Fruit fly (Drosophila melanogaster) whole organism: ENCODE measurements around the gene Jhbp12.

Source experiments
- CG8478 ChIP-seq: fragments of >200 bp; optimal IDR thresholded peaks from 2 replicates; lab custom pipeline; 2018; ENCODE audit warnings: inconsistent platforms
- Dll ChIP-seq: fragments of >200 bp; optimal IDR thresholded peaks from 2 replicates; lab custom pipeline; 2017
- EcR ChIP-seq, 2 experiments: fragments of >200 bp; optimal IDR thresholded peaks; 2 replicates each; lab custom pipeline; 2017; ENCODE audit warnings: missing biosample characterization in 2 of 2, missing genetic modification characterization in 2 of 2, missing genetic modification reagents in 2 of 2
- pan ChIP-seq: fragments of >200 bp; optimal IDR thresholded peaks from 2 replicates; lab custom pipeline; 2017
- psq ChIP-seq: fragments of >200 bp; optimal IDR thresholded peaks from 2 replicates; lab custom pipeline; 2017
- usp ChIP-seq: fragments of >200 bp; optimal IDR thresholded peaks from 2 replicates; lab custom pipeline; 2017; ENCODE audit warnings: missing biosample characterization, missing genetic modification characterization, mixed read lengths

The Jhbp12 gene

dm6 chr3R:24571386-24572124, 47.0 kb downstream of the Jhbp12 start:
- no peak for TF ChIP-seq usp (GFP tag; lab: Kevin White, UChicago)
- no peak for TF ChIP-seq EcR (GFP tag; optimal IDR thresholded peaks at IDR 0.05; lab: Kevin White, UChicago)
- no peak for TF ChIP-seq Dll (lab: Kevin White, UChicago)
- no peak for TF ChIP-seq pan (lab: Kevin White, UChicago)
- no peak for TF ChIP-seq psq (lab: Kevin White, UChicago)
- TF ChIP-seq CG8478: no peak

DNA sequence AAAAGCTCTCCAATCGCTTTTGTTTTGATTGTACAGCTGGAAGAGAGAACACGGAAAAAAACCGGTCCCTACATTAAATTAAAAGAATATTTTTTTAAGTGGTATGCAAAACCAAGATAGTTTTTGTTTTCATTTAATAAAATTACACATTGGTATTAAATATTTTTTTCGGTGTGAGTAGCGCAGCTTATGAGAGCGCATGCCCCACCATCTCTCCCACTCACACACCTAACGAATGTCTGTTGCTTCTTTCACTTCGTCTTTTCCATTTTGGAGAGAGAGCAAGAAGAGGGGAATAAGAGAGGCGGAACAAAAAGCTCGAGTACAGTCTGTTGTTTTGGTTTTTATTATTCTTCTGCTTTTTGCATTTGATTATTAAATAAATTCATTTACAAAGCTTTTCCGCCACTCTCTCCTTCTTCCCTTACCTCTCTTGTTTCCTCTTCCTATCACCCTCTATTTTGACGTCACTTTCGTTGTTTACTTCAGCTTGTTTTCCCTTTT, 48.0 kb downstream of the Jhbp12 start:
- TF ChIP-seq Dll (lab: Kevin White, UChicago) (no peak), psq (lab: Kevin White, UChicago) (no peak), pan (lab: Kevin White, UChicago) (no peak), CG8478 (no peak), EcR (GFP tag; optimal IDR thresholded peaks at IDR 0.05; lab: Kevin White, UChicago) (no peak), usp (GFP tag; lab: Kevin White, UChicago) (no peak)

dm6 chr3R:24573094-24573732, 48.6 kb downstream of the Jhbp12 start:
- TF ChIP-seq Dll (lab: Kevin White, UChicago) (no peak), pan (lab: Kevin White, UChicago) (no peak), usp (GFP tag; lab: Kevin White, UChicago) (no peak), CG8478 (no peak), EcR (GFP tag; optimal IDR thresholded peaks at IDR 0.05; lab: Kevin White, UChicago) (no peak), psq (lab: Kevin White, UChicago) (no peak)

- TF ChIP-seq CG8478: no peak
- TF ChIP-seq usp (GFP tag; lab: Kevin White, UChicago): no peak
- TF ChIP-seq Dll (lab: Kevin White, UChicago): no peak
- TF ChIP-seq pan (lab: Kevin White, UChicago): no peak
- TF ChIP-seq EcR (GFP tag; optimal IDR thresholded peaks at IDR 0.05; lab: Kevin White, UChicago): no peak
- no peak for TF ChIP-seq psq (lab: Kevin White, UChicago)
Observed at dm6 chr3R:24574123-24574522, 49.5 kb downstream of the Jhbp12 start.

DNA sequence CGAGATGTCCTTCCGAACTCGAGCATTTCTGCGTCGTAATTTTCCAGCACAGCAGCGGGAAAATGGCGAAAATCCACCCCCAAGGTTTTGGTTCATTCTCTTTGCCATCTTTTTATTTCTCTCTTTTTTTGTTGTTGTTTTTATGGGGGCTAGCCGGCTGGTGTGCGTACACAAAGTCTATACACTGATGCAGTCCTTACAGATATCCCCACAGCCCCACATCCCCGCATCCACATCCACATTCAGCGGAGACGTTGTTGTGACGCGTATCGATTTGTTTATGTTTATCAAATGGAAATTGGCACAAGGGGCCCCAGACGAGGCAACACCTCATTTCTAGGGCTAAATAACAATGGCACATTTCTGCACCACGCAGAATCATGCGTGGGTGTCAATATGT, 50.5 kb downstream of the Jhbp12 start:
- TF ChIP-seq EcR (GFP tag; optimal IDR thresholded peaks at IDR 0.05; lab: Kevin White, UChicago): no peak
- TF ChIP-seq CG8478: no peak
- TF ChIP-seq usp (GFP tag; lab: Kevin White, UChicago): no peak
- no peak for TF ChIP-seq psq (lab: Kevin White, UChicago)
- no peak for TF ChIP-seq Dll (lab: Kevin White, UChicago)
- no peak for TF ChIP-seq pan (lab: Kevin White, UChicago)

DNA sequence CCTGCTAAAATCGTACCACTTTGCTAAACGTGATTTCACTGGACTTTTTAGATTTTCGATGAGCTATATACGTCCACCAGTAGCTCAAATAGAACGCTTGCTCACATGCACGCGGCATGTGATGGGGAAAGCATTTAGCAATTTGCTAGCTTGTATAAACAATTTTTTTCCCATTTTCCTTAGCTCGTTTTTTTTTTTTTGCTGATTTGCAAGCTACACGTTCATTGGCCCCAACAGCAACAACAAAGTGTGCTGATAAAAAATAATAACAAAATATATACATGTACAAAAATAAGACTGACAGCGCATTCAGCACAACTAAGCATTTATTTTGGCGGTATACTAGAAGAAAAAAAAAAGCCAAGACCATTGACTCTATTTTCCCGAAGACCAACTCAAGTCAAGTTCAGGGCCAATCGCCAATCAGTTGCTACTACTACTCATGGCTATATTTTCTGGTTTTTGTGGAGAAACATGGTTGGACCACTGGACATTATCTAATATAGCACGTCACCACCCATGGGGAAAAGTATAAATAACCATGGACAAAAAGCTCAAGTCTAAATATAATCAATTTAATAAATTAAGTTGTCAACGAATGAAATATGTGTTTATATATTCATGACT, 51.3 kb downstream of the Jhbp12 start:
- TF ChIP-seq usp (GFP tag; lab: Kevin White, UChicago) (no peak), pan (lab: Kevin White, UChicago) (no peak), CG8478 (no peak), psq (lab: Kevin White, UChicago) (no peak), Dll (lab: Kevin White, UChicago) (no peak), EcR (GFP tag; optimal IDR thresholded peaks at IDR 0.05; lab: Kevin White, UChicago) (no peak)
